Worm (Caenorhabditis elegans) whole organism, L4 larva: ENCODE results near the gene shpk-1.
A peak's percentile ranks its signal among the peaks of the same experiment; 100 is the strongest.

ENCODE experiments used
- F10B5.3 ChIP-seq: sonication (generic microtip); optimal IDR thresholded peaks from 2 replicates; lab custom pipeline; 2016; ENCODE audit warnings: mild to moderate bottlenecking, missing genetic modification characterization, missing compliant biosample characterization
- F44E2.7 ChIP-seq: fragments of 200-800 bp; sonication (Bioruptor generic); IDR thresholded peaks from 2 replicates; pipeline ENCODE4 v2.1.2; 2022; ENCODE audit warnings: missing genetic modification characterization, missing compliant biosample characterization
- T26A8.4 ChIP-seq: fragments of 200-800 bp; sonication (Bioruptor generic); IDR thresholded peaks from 2 replicates; pipeline ENCODE4 v1.3.6; 2022; ENCODE audit warnings: missing genetic modification characterization, missing compliant biosample characterization
- Y48G9A.11 ChIP-seq: fragments of 200-800 bp; sonication (Bioruptor generic); IDR thresholded peaks from 2 replicates; pipeline ENCODE4 v1.3.6; 2022; ENCODE audit warnings: missing genetic modification reagents, missing genetic modification characterization, missing compliant biosample characterization
- Y5F2A.4 ChIP-seq: fragments of 200-800 bp; sonication (Bioruptor generic); optimal IDR thresholded peaks from 2 replicates; lab custom pipeline; 2018; ENCODE audit warnings: mild to moderate bottlenecking, missing genetic modification characterization, missing compliant biosample characterization
- ZK546.5 ChIP-seq, 2 experiments: sonication (generic microtip); optimal IDR thresholded peaks; 2 replicates each; lab custom pipeline; 2017; ENCODE audit warnings: missing biosample characterization in 2 of 2, missing genetic modification characterization in 2 of 2
- aha-1 ChIP-seq: fragments of 150-350 bp; peaks from one replicate; lab custom pipeline; 2014; ENCODE audit warnings: missing biosample characterization, missing genetic modification characterization
- arid-1 ChIP-seq: fragments of 200-800 bp; sonication (Bioruptor generic); conservative IDR thresholded peaks from 2 replicates; pipeline ENCODE4 v1.3.6; 2022; ENCODE audit warnings: missing genetic modification reagents, missing genetic modification characterization, missing compliant biosample characterization
- ceh-28 ChIP-seq: fragments of 150-350 bp; optimal IDR thresholded peaks from 2 replicates; lab custom pipeline; 2014; ENCODE audit warnings: missing biosample characterization, missing genetic modification reagents, missing genetic modification characterization
- cey-2 ChIP-seq: sonication (generic microtip); optimal IDR thresholded peaks from 3 replicates; lab custom pipeline; 2017; ENCODE audit warnings: missing genetic modification characterization, mild to moderate bottlenecking, missing compliant biosample characterization, antibody characterized with exemption, borderline replicate concordance; ENCODE audit not compliant: insufficient read depth
- daf-8 ChIP-seq: fragments of 200-800 bp; sonication (Bioruptor generic); IDR thresholded peaks from 2 replicates; pipeline ENCODE4 v1.3.6; 2022; ENCODE audit warnings: missing genetic modification characterization, missing compliant biosample characterization
- dmd-9 ChIP-seq: fragments of 200-800 bp; sonication (Bioruptor generic); IDR thresholded peaks from 2 replicates; pipeline ENCODE4 v1.3.6; 2022; ENCODE audit warnings: missing genetic modification reagents, missing genetic modification characterization, missing compliant biosample characterization
- duxl-1 ChIP-seq: sonication (generic microtip); optimal IDR thresholded peaks from 2 replicates; lab custom pipeline; 2016; ENCODE audit warnings: mild to moderate bottlenecking, missing genetic modification characterization, moderate library complexity, missing compliant biosample characterization; ENCODE audit not compliant: poor library complexity
- fkh-10 ChIP-seq: fragments of 150-350 bp; optimal IDR thresholded peaks from 2 replicates; lab custom pipeline; 2014; ENCODE audit warnings: missing biosample characterization, missing genetic modification reagents, missing genetic modification characterization
- hif-1 ChIP-seq, 2 experiments: sonication (generic microtip); optimal IDR thresholded peaks; 2 replicates each; lab custom pipeline; 2016 to 2017; ENCODE audit warnings: missing compliant biosample characterization in 2 of 2, missing genetic modification characterization in 2 of 2, missing genetic modification reagents in 2 of 2, missing genotype in 2 of 2, mild to moderate bottlenecking in 1 of 2
- hlh-30 ChIP-seq: sonication (generic microtip); optimal IDR thresholded peaks from 2 replicates; lab custom pipeline; 2017; ENCODE audit warnings: antibody characterized with exemption, mild to moderate bottlenecking, missing genetic modification characterization, missing compliant biosample characterization; ENCODE audit not compliant: insufficient read depth
- lin-13 ChIP-seq: fragments of 150-350 bp; optimal IDR thresholded peaks from 2 replicates; lab custom pipeline; 2014; ENCODE audit warnings: missing biosample characterization, missing genetic modification reagents, missing genetic modification characterization
- mdl-1 ChIP-seq, 2 experiments: fragments of 150-350 bp in 1 of 2; sonication (generic microtip) in 1 of 2; optimal IDR thresholded peaks; 2 replicates each; lab custom pipeline; 2014 to 2017; ENCODE audit warnings: missing biosample characterization in 2 of 2, missing genetic modification characterization in 2 of 2
- nhr-111 ChIP-seq: fragments of 200-800 bp; sonication (Bioruptor generic); optimal IDR thresholded peaks from 2 replicates; lab custom pipeline; 2018; ENCODE audit warnings: mild to moderate bottlenecking, missing genetic modification characterization, missing compliant biosample characterization
- nhr-25 ChIP-seq: sonication (generic microtip); optimal IDR thresholded peaks from 2 replicates; lab custom pipeline; 2017; ENCODE audit warnings: missing genetic modification characterization, mild to moderate bottlenecking, missing compliant biosample characterization, antibody characterized with exemption, moderate library complexity, borderline replicate concordance; ENCODE audit not compliant: insufficient read depth
- nhr-76 ChIP-seq: fragments of 150-350 bp; optimal IDR thresholded peaks from 2 replicates; lab custom pipeline; 2014; ENCODE audit warnings: missing biosample characterization, missing genetic modification characterization
- pqm-1 ChIP-seq: sonication (generic microtip); optimal IDR thresholded peaks from 2 replicates; lab custom pipeline; 2017; ENCODE audit warnings: missing biosample characterization, missing genetic modification characterization
- set-16 ChIP-seq: fragments of 200-800 bp; sonication (Bioruptor generic); IDR thresholded peaks from 2 replicates; pipeline ENCODE4 v1.3.6; 2022; ENCODE audit warnings: missing genetic modification reagents, missing genetic modification characterization, missing compliant biosample characterization
- skn-1 ChIP-seq: fragments of 150-350 bp; optimal IDR thresholded peaks from 2 replicates; lab custom pipeline; 2014; ENCODE audit warnings: missing biosample characterization, missing genetic modification characterization
- snpc-1.2 ChIP-seq: fragments of 200-800 bp; sonication (Bioruptor generic); IDR thresholded peaks from 2 replicates; pipeline ENCODE4 v1.3.6; 2022; ENCODE audit warnings: missing genetic modification reagents, missing genetic modification characterization, missing compliant biosample characterization
- unc-130 ChIP-seq: sonication (generic microtip); optimal IDR thresholded peaks from 2 replicates; lab custom pipeline; 2016; ENCODE audit warnings: missing genetic modification reagents, missing genetic modification characterization, missing compliant biosample characterization
- unc-62 ChIP-seq, 3 experiments: fragments of 150-350 bp in 1 of 3; sonication (generic microtip); optimal IDR thresholded peaks in 2 of 3; peaks in 1 of 3; 1 replicate in 1 of 3; 2 replicates in 2 of 3; lab custom pipeline; 2014 to 2017; ENCODE audit warnings: missing biosample characterization in 3 of 3, missing genetic modification characterization in 3 of 3, missing genetic modification reagents in 3 of 3, missing genotype in 1 of 3
- vab-7 ChIP-seq: fragments of 200-800 bp; sonication (Bioruptor generic); IDR thresholded peaks from 2 replicates; pipeline ENCODE4 v1.3.6; 2022; ENCODE audit warnings: missing genetic modification reagents, missing genetic modification characterization, missing compliant biosample characterization
- zag-1 ChIP-seq: fragments of 150-350 bp; optimal IDR thresholded peaks from 2 replicates; lab custom pipeline; 2014; ENCODE audit warnings: missing biosample characterization, missing genetic modification characterization
- ztf-7 ChIP-seq: fragments of 150-350 bp; optimal IDR thresholded peaks from 2 replicates; lab custom pipeline; 2014; ENCODE audit warnings: missing biosample characterization, missing genetic modification characterization

shpk-1 gene

ce11 chrIII:13570347-13570746 lies 37.5 kb upstream of the shpk-1 start, which contains the start of gene exc-12:
exc-12 (minus strand) TSS chrIII:13570447.
- TF ChIP-seq ZK546.5 (tag; optimal IDR thresholded peaks at IDR 0.05; lab: Kevin White, UChicago) (no peak), daf-8 (GFP tag; lab: Robert Waterston, UW) (no peak), lin-13 (GFP tag; lab: Kevin White, UChicago) (no peak), duxl-1 (no peak), skn-1 (tag; lab: Kevin White, UChicago) (no peak), zag-1 (no peak), ceh-28 (tag; lab: Kevin White, UChicago) (no peak), nhr-76 (tag; lab: Kevin White, UChicago) (no peak), fkh-10 (no peak), F44E2.7 (GFP tag; lab: Robert Waterston, UW) (no peak)

- peak; percentile 20 for TF ChIP-seq hlh-30 (tag; lab: Kevin White, UChicago)
- no peak for TF ChIP-seq nhr-111 (GFP tag; lab: Kevin White, UChicago)
Measured at ce11 chrIII:13575610-13576232, 32.1 kb upstream of the shpk-1 start, which contains the start of gene osm-7. osm-7 (plus strand) TSS chrIII:13576182.

- TF ChIP-seq unc-62 (GFP tag; optimal IDR thresholded peaks at IDR 0.05 in 1 of 2; lab: Kevin White, UChicago) (peak in 1 of 2 experiments; percentile 82), unc-62 (tag; optimal IDR thresholded peaks at IDR 0.05; lab: Kevin White, UChicago) (no peak), snpc-1.2 (GFP tag; lab: Robert Waterston, UW) (no peak; the same call in 1 of the 2 replicates), set-16 (GFP tag; lab: Robert Waterston, UW) (peak; percentile 74), vab-7 (GFP tag; lab: Robert Waterston, UW) (no peak), T26A8.4 (GFP tag; lab: Robert Waterston, UW) (no peak), pqm-1 (tag; lab: Kevin White, UChicago) (no peak), mdl-1 (tag; optimal IDR thresholded peaks at IDR 0.05; lab: Kevin White, UChicago) (no peak), Y5F2A.4 (GFP tag; lab: Kevin White, UChicago) (no peak), lin-13 (GFP tag; lab: Kevin White, UChicago) (no peak), unc-130 (GFP tag; lab: Kevin White, UChicago) (no peak), ztf-7 (tag; lab: Kevin White, UChicago) (no peak), nhr-25 (tag; lab: Kevin White, UChicago) (no peak), hif-1 (tag; optimal IDR thresholded peaks at IDR 0.05; lab: Kevin White, UChicago) (no peak), F10B5.3 (tag; lab: Kevin White, UChicago) (no peak), dmd-9 (GFP tag; lab: Robert Waterston, UW) (no peak)
- TF ChIP-seq, all 104 proteins: peak for 2
Measured at ce11 chrIII:13580076-13580475, 27.7 kb upstream of the shpk-1 start.

- TF ChIP-seq Y48G9A.11 (GFP tag; lab: Robert Waterston, UW) (no peak), aha-1 (peak; percentile 27)
Measured at ce11 chrIII:13580538-13580937, 27.3 kb upstream of the shpk-1 start, which contains the start of gene T05D4.5. T05D4.5 (plus strand) TSS chrIII:13580838.

DNA sequence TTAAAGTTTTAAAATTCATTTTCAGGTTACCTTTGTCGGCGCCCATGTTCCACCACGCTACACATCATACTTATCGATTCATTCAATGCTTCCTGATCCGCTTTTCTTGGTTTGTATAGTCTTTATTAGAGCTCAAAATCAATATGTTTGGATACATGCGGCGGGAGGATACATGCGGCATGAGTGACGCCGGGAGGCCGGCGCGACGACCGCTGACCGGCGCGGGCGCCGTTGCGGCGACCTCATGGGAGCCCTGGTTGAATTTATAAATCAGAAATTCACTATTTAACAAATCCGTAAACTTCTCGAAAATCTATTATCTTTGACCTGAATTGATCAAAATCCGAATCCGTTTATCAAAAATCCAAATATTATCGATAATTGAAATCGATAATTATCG lies 26.1 kb upstream of the shpk-1 start:
- no peak for TF ChIP-seq aha-1
- TF ChIP-seq pqm-1 (tag; lab: Kevin White, UChicago) = no peak
- TF ChIP-seq hif-1 (tag; optimal IDR thresholded peaks at IDR 0.05; lab: Kevin White, UChicago) = no peak
- TF ChIP-seq set-16 (GFP tag; lab: Robert Waterston, UW) = peak; percentile 72
- no peak for TF ChIP-seq arid-1 (GFP tag; lab: Robert Waterston, UW)
- no peak for TF ChIP-seq cey-2 (tag; lab: Kevin White, UChicago)
- TF ChIP-seq hlh-30 (tag; lab: Kevin White, UChicago) = no peak
